Worm (Caenorhabditis elegans): ENCODE results near the gene hil-1.

hil-1 gene

DNA sequence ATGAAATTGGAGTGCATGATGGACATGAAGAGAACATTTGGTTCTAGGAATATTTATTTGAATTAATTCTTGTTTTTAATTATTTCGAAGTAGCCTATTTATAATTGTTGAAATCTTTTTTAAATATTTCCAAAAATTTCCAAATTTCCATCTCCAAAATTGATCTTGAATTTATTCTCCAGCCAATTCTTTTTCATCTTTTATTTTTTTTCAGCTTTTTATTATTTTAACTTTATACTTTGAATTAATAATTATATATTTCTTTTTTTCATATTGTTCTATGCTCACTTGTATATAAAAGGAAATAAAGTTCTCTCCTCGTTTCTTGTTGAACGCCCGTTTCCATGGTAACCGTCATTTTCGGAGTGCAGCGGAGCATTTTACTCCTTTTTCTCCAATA lies 30.4 kb downstream of the hil-1 start, which contains the start of gene xbx-1:
xbx-1 (plus strand) TSS at position 301 of the 400 bp plus-strand sequence.
- TF ChIP-seq eor-1 (tag; optimal IDR thresholded peaks at IDR 0.05) (no peak), tbx-2 (tag; optimal IDR thresholded peaks at IDR 0.05) (no peak), aly-2 (tag; optimal IDR thresholded peaks at IDR 0.05) (no peak), zag-1 (tag; optimal IDR thresholded peaks at IDR 0.05) (no peak), mml-1 (tag; optimal IDR thresholded peaks at IDR 0.05) (no peak), nhr-43 (tag; optimal IDR thresholded peaks at IDR 0.05; ENCODE audit: poor library complexity, severe bottlenecking) (no peak), elt-1 (tag; optimal IDR thresholded peaks at IDR 0.05) (no peak), nhr-237 (tag; optimal IDR thresholded peaks at IDR 0.05) (no peak), nfya-1 (tag; optimal IDR thresholded peaks at IDR 0.05; ENCODE audit: insufficient read depth) (no peak), skn-1 (tag; optimal IDR thresholded peaks at IDR 0.05) (no peak)

DNA sequence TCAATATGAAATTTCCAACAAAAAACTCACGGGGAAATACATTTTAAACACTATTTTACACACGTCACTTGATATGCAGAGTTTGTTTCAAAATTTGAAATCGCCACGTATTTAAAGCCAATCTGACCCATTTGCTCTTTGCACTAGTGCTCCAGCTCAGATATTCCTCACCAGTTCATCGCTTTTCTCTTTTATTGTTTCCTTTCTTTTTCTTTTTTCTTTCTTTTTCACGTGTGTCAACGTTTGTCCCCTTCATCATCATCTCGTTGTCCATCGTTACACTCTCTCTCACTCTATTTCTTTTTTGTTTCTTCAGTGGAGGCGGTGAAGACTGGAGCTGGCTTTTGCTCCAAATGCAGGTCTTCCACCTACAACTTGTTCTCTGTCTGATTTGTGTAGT lies 35.0 kb downstream of the hil-1 start, which contains the start of gene F02D8.4:
F02D8.4 (plus strand) TSS at position 301 of the 400 bp plus-strand sequence.
- TF ChIP-seq skn-1 (tag; optimal IDR thresholded peaks at IDR 0.05) (no peak), fkh-10 (GFP tag; optimal IDR thresholded peaks at IDR 0.05) (no peak), ceh-16 (tag; optimal IDR thresholded peaks at IDR 0.05) (no peak), ceh-82 (tag; optimal IDR thresholded peaks at IDR 0.05) (no peak), R02D3.7 (tag; optimal IDR thresholded peaks at IDR 0.05) (no peak), zag-1 (tag; optimal IDR thresholded peaks at IDR 0.05) (no peak), nfya-1 (tag; optimal IDR thresholded peaks at IDR 0.05; ENCODE audit: insufficient read depth) (no peak), ztf-4 (tag; optimal IDR thresholded peaks at IDR 0.05) (no peak), lin-39 (tag; optimal IDR thresholded peaks at IDR 0.05) (no peak), nhr-77 (tag; optimal IDR thresholded peaks at IDR 0.05) (no peak)

DNA sequence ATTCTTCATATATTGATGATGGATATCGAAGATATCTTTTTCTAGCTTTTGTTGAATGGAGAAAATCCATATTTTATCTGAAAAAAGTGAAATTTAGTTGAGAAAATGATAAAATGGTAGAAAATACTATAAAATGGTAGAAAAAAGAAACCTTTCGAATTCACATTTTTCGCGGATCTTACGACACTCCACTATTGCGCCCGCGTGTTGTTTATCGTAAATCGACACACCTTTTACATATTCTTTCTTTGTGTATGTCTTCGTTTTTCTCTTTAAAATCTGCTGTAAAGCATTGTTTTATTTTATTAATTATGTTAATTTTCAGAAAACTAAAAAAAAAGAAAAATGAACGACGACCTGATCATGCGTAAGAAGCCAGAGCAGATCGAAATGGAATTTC lies 41.3 kb downstream of the hil-1 start, which contains the start of the genes cdt-2 and T01C3.2:
cdt-2 (minus strand) TSS at position 284 of the 400 bp plus-strand sequence.
T01C3.2 (plus strand) TSS at position 326 of the 400 bp plus-strand sequence.
- TF ChIP-seq snpc-4 (tag; optimal IDR thresholded peaks at IDR 0.05) (no peak), fkh-10 (GFP tag; optimal IDR thresholded peaks at IDR 0.05) (no peak), pha-4 (tag; optimal IDR thresholded peaks at IDR 0.05) (peak; percentile 71), skn-1 (tag; optimal IDR thresholded peaks at IDR 0.05) (no peak), daf-12 (tag; optimal IDR thresholded peaks at IDR 0.05) (no peak), lin-39 (tag; optimal IDR thresholded peaks at IDR 0.05) (no peak), sea-2 (GFP tag; optimal IDR thresholded peaks at IDR 0.05) (no peak), nhr-23 (tag; optimal IDR thresholded peaks at IDR 0.05) (peak; percentile 10), R02D3.7 (tag; optimal IDR thresholded peaks at IDR 0.05) (peak; percentile 91), lin-15B (tag; optimal IDR thresholded peaks at IDR 0.05) (peak; percentile 62), aly-2 (tag; optimal IDR thresholded peaks at IDR 0.05) (no peak)

DNA sequence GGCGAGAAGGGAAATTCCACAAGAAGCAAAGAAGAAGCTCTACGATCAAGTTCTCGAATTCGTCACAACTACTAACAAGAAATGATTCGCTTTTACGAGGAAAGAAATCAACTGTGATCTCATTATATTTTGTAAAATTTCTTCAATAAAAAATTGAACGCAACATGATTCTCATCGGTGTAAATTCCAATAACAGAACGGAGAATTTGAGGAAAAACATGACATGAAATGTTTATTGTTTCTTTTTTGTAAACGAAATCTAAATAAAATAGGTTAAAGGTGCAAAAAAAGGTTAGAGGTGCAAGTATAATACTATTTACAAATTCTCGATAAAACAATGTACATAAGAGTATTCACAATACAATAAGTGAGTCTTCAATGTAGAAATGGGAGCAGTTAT lies 41.9 kb downstream of the hil-1 start:
- TF ChIP-seq ceh-82 (tag; optimal IDR thresholded peaks at IDR 0.05): no peak
- no peak for TF ChIP-seq elt-2 (tag; optimal IDR thresholded peaks at IDR 0.05)

DNA sequence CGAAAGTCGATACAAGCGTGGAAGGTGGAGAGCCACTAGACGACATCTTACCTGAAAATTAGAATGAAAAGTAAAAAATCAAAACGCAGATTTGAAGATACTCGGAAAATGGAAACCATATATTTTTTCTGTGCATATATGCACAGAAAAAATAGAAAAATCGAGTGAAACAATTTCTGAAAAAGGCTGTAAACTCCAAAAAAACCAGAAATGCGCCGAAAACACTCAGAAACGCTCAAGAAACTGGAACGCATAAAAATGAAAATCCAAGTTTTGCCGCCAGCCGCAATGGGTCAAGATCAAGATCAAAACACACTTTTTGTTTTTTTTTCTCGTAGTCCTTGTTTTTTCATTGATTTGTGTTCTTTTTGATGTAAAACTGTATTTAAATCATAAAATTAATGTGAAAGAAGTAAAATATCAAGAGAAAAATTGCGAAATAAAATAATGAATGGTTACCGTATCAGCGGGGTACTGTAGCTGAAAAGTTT lies 43.1 kb downstream of the hil-1 start, which contains the start of gene T01C3.3:
T01C3.3 (minus strand) TSS at position 51 of the 491 bp plus-strand sequence.
- TF ChIP-seq nfya-1 (tag; optimal IDR thresholded peaks at IDR 0.05; ENCODE audit: insufficient read depth): no peak
- no peak for TF ChIP-seq pqm-1 (tag; optimal IDR thresholded peaks at IDR 0.05)
- no peak for TF ChIP-seq snpc-4 (tag; optimal IDR thresholded peaks at IDR 0.05)
- no peak for TF ChIP-seq nhr-28 (tag; optimal IDR thresholded peaks at IDR 0.05)
- TF ChIP-seq ceh-9 (tag; optimal IDR thresholded peaks at IDR 0.05): no peak
- TF ChIP-seq eor-1 (tag; optimal IDR thresholded peaks at IDR 0.05): no peak
- no peak for TF ChIP-seq ztf-4 (tag; optimal IDR thresholded peaks at IDR 0.05)
- TF ChIP-seq fkh-2 (tag; optimal IDR thresholded peaks at IDR 0.05): no peak
- no peak for TF ChIP-seq elt-3 (tag; optimal IDR thresholded peaks at IDR 0.05)
- no peak for TF ChIP-seq nhr-77 (tag; optimal IDR thresholded peaks at IDR 0.05)
- no peak for TF ChIP-seq jun-1 (tag; optimal IDR thresholded peaks at IDR 0.05)
- TF ChIP-seq lin-15B (tag; optimal IDR thresholded peaks at IDR 0.05): no peak
- no peak for TF ChIP-seq egl-5 (tag; optimal IDR thresholded peaks at IDR 0.05)
- no peak for TF ChIP-seq fkh-10 (GFP tag; optimal IDR thresholded peaks at IDR 0.05)
- no peak for TF ChIP-seq zag-1 (tag; optimal IDR thresholded peaks at IDR 0.05)

DNA sequence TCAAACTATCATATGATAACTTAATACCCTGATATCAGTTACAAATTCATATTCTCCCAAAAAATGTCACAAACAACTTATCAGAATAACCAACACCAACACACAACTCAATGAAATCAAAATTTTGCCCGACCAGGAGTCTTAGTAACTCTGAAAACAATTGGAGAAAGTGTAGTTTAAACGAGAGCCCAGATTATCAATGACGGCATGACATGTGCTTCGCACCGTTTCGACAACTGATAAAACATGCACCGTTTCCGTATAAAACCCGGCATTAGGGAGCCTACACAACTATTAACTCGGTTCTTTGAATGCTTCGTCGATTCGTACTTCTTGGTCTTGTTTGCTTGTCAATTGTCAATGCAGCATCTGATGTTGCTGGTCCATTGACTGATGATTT lies 44.0 kb downstream of the hil-1 start, which contains the start of gene fil-1:
fil-1 (plus strand) TSS at position 219 of the 400 bp plus-strand sequence.
- TF ChIP-seq mdl-1 (tag; optimal IDR thresholded peaks at IDR 0.05) (no peak), elt-2 (tag; optimal IDR thresholded peaks at IDR 0.05) (peak; percentile 74), pha-4 (tag; optimal IDR thresholded peaks at IDR 0.05) (peak; percentile 19), unc-62 (GFP tag; optimal IDR thresholded peaks at IDR 0.05) (no peak), R02D3.7 (tag; optimal IDR thresholded peaks at IDR 0.05) (no peak)

Measured in whole organism, L3 larva.